Fruit fly (Drosophila melanogaster): Measurements from ENCODE around the gene Gbeta5.
A peak's percentile ranks its signal among the peaks of the same experiment; 100 is the strongest.

Gbeta5 gene

dm6 chrX:8193017-8193556 lies 41.0 kb upstream of the Gbeta5 start (continued):
- TF ChIP-seq aop (GFP tag; IDR thresholded peaks at IDR 0.05) (no peak), CG18476 (GFP tag; optimal IDR thresholded peaks at IDR 0.05) (no peak), gfzf (GFP tag; optimal IDR thresholded peaks at IDR 0.05) (no peak), ab (GFP tag; optimal IDR thresholded peaks at IDR 0.05) (no peak), CG8924 (tag; optimal IDR thresholded peaks at IDR 0.05) (no peak), CG16779 (GFP tag; IDR thresholded peaks at IDR 0.05) (no peak), HmgZ (tag; optimal IDR thresholded peaks at IDR 0.05) (peak; percentile 19), Stat92E (GFP tag; optimal IDR thresholded peaks at IDR 0.05) (peak in 1 of 3 experiments; percentile 4), CG2202 (tag; optimal IDR thresholded peaks at IDR 0.05) (no peak), lbe (GFP tag; optimal IDR thresholded peaks at IDR 0.05) (no peak), CG8944 (GFP tag; optimal IDR thresholded peaks at IDR 0.05) (peak; percentile 4), mld (GFP tag; IDR thresholded peaks at IDR 0.05; ENCODE audit: partially characterized antibody) (no peak), sug (tag; optimal IDR thresholded peaks at IDR 0.05) (peak; percentile 34), Ptx1 (GFP tag; IDR thresholded peaks at IDR 0.05) (no peak), CG9437 (GFP tag; optimal IDR thresholded peaks at IDR 0.05) (no peak), Atf3 (GFP tag; optimal IDR thresholded peaks at IDR 0.05) (no peak), CG12942 (GFP tag; optimal IDR thresholded peaks at IDR 0.05) (no peak), ftz-f1 (GFP tag; optimal IDR thresholded peaks at IDR 0.05) (peak; percentile 63), Dbx (GFP tag; IDR thresholded peaks at IDR 0.05) (peak; percentile 30; the same call in 1 of the 3 replicates), CG4617 (GFP tag; optimal IDR thresholded peaks at IDR 0.05; ENCODE audit: borderline replicate concordance) (no peak), Fer2 (tag; optimal IDR thresholded peaks at IDR 0.05) (no peak), CG13424 (tag; optimal IDR thresholded peaks at IDR 0.05) (no peak), HHEX (GFP tag; optimal IDR thresholded peaks at IDR 0.05) (no peak), dati (GFP tag; IDR thresholded peaks at IDR 0.05) (no peak), Hand (GFP tag; optimal IDR thresholded peaks at IDR 0.05) (no peak), H15 (GFP tag; IDR thresholded peaks at IDR 0.05) (0 out of 3 replicates have a peak, but pooled peaks have one; percentile 24), HLHmδ (GFP tag; optimal IDR thresholded peaks at IDR 0.05) (no peak), wdn (GFP tag; IDR thresholded peaks at IDR 0.05) (peak; percentile 20; the same call in 1 of the 2 replicates), fd3F (GFP tag; optimal IDR thresholded peaks at IDR 0.05) (no peak), nmo (GFP tag; optimal IDR thresholded peaks at IDR 0.05) (no peak), CG17568 (GFP tag; optimal IDR thresholded peaks at IDR 0.05) (no peak), CG4707 (GFP tag; optimal IDR thresholded peaks at IDR 0.05) (no peak), tap (tag; optimal IDR thresholded peaks at IDR 0.05) (no peak), Nf-YA (GFP tag; IDR thresholded peaks at IDR 0.05) (no peak), CG2129 (GFP tag; IDR thresholded peaks at IDR 0.05; ENCODE audit: partially characterized antibody) (no peak), Six4 (GFP tag; optimal IDR thresholded peaks at IDR 0.05) (no peak), CG6175 (GFP tag; IDR thresholded peaks at IDR 0.05) (peak; percentile 85; the same call in 2 of the 3 replicates), Mes4 (GFP tag; optimal IDR thresholded peaks at IDR 0.05) (no peak), Hr3 (GFP tag; optimal IDR thresholded peaks at IDR 0.05) (no peak), dmrt11E (tag; optimal IDR thresholded peaks at IDR 0.05) (no peak), Bgb (GFP tag; IDR thresholded peaks at IDR 0.05; ENCODE audit: partially characterized antibody) (peak; percentile 62; the same call in 1 of the 2 replicates), B-H2 (GFP tag; optimal IDR thresholded peaks at IDR 0.05) (no peak), CG31388 (GFP tag; optimal IDR thresholded peaks at IDR 0.05) (no peak), CG2116 (GFP tag; optimal IDR thresholded peaks at IDR 0.05) (no peak), Usf (GFP tag; optimal IDR thresholded peaks at IDR 0.05) (no peak), schlank (tag; optimal IDR thresholded peaks at IDR 0.05) (no peak), NK7.1 (GFP tag; optimal IDR thresholded peaks at IDR 0.05) (no peak), sna (GFP tag; IDR thresholded peaks at IDR 0.05; ENCODE audit: partially characterized antibody) (no peak), Sox102F (GFP tag; optimal IDR thresholded peaks at IDR 0.05) (no peak), CG10654 (GFP tag; optimal IDR thresholded peaks at IDR 0.05) (no peak)

Data from whole organism, embryonic.